Worm (Caenorhabditis elegans) whole organism, young adult: ENCODE results near the gene dnc-3.

ENCODE experiments used
- B0336.3 ChIP-seq: fragments of 200-800 bp; sonication (Bioruptor generic); IDR thresholded peaks from 2 replicates; pipeline ENCODE4 v1.3.6; 2022; ENCODE audit warnings: missing genetic modification characterization, missing compliant biosample characterization
- C17E4.6 ChIP-seq: fragments of 200-800 bp; sonication (Bioruptor generic); IDR thresholded peaks from 2 replicates; pipeline ENCODE4 v1.3.6; 2022; ENCODE audit warnings: missing genetic modification reagents, missing genetic modification characterization, missing compliant biosample characterization
- F37B4.10 ChIP-seq: fragments of 200-800 bp; sonication (Bioruptor generic); IDR thresholded peaks from 2 replicates; pipeline ENCODE4 v1.3.6; 2022; ENCODE audit warnings: missing genetic modification characterization, missing compliant biosample characterization
- F39B2.1 ChIP-seq: fragments of 200-800 bp; sonication (Bioruptor generic); IDR thresholded peaks from 2 replicates; pipeline ENCODE4 v1.3.6; 2022; ENCODE audit warnings: missing genetic modification reagents, missing genetic modification characterization, missing compliant biosample characterization
- T07F8.4 ChIP-seq: sonication (generic microtip); optimal IDR thresholded peaks from 2 replicates; lab custom pipeline; 2016; ENCODE audit warnings: mild to moderate bottlenecking, missing genetic modification characterization, moderate library complexity, missing compliant biosample characterization
- Y67H2A.10 ChIP-seq: fragments of 200-800 bp; sonication (Bioruptor generic); conservative IDR thresholded peaks from 2 replicates; pipeline ENCODE4 v1.3.6; 2022; ENCODE audit warnings: missing genetic modification reagents, missing genetic modification characterization, missing compliant biosample characterization
- Y79H2A.3 ChIP-seq: fragments of 200-800 bp; sonication (Bioruptor generic); conservative IDR thresholded peaks from 2 replicates; pipeline ENCODE4 v1.3.6; 2022; ENCODE audit warnings: missing genetic modification reagents, missing genetic modification characterization, missing compliant biosample characterization
- ama-1 ChIP-seq, 3 experiments: fragments of 150-350 bp in 1 of 3; sonication (generic microtip) in 2 of 3; optimal IDR thresholded peaks; 2 replicates each; lab custom pipeline; 2014 to 2018; ENCODE audit warnings: missing biosample characterization in 2 of 3, missing genetic modification characterization in 2 of 3, missing genetic modification reagents in 2 of 3
- aptf-2 ChIP-seq: fragments of 200-800 bp; sonication (Bioruptor generic); conservative IDR thresholded peaks from 2 replicates; pipeline ENCODE4 v1.3.6; 2022; ENCODE audit warnings: missing genetic modification reagents, missing genetic modification characterization, missing compliant biosample characterization
- athp-1 ChIP-seq: sonication (generic microtip); optimal IDR thresholded peaks from 2 replicates; lab custom pipeline; 2017; ENCODE audit warnings: mild to moderate bottlenecking, missing genetic modification characterization, missing compliant biosample characterization
- attf-3 ChIP-seq: fragments of 200-800 bp; sonication (Bioruptor generic); conservative IDR thresholded peaks from 2 replicates; pipeline ENCODE4 v1.3.6; 2022; ENCODE audit warnings: missing genetic modification reagents, missing genetic modification characterization, missing compliant biosample characterization
- ceh-100 ChIP-seq: fragments of 200-800 bp; sonication (Bioruptor generic); IDR thresholded peaks from 2 replicates; pipeline ENCODE4 v1.3.6; 2022; ENCODE audit warnings: missing genetic modification reagents, missing genetic modification characterization, missing compliant biosample characterization
- ceh-58 ChIP-seq: fragments of 200-800 bp; sonication (Bioruptor generic); IDR thresholded peaks from 2 replicates; pipeline ENCODE4 v1.3.6; 2022; ENCODE audit warnings: missing genetic modification characterization, missing compliant biosample characterization
- die-1 ChIP-seq: sonication (generic microtip); optimal IDR thresholded peaks from 2 replicates; lab custom pipeline; 2016; ENCODE audit warnings: missing genotype, mild to moderate bottlenecking, missing genetic modification characterization, missing compliant biosample characterization
- dox-1 ChIP-seq: fragments of 200-800 bp; sonication (Bioruptor generic); IDR thresholded peaks from 2 replicates; pipeline ENCODE4 v1.3.6; 2022; ENCODE audit warnings: missing genetic modification reagents, missing genetic modification characterization, missing compliant biosample characterization
- dpff-1 ChIP-seq: sonication (generic microtip); optimal IDR thresholded peaks from 2 replicates; lab custom pipeline; 2017; ENCODE audit warnings: mild to moderate bottlenecking, missing genetic modification characterization, missing compliant biosample characterization
- egl-44 ChIP-seq: fragments of 200-800 bp; sonication (Bioruptor generic); IDR thresholded peaks from 2 replicates; pipeline ENCODE4 v1.3.6; 2022; ENCODE audit warnings: missing genetic modification reagents, missing genetic modification characterization, missing compliant biosample characterization
- fkh-3 ChIP-seq: sonication (generic microtip); optimal IDR thresholded peaks from 2 replicates; lab custom pipeline; 2016; ENCODE audit warnings: mild to moderate bottlenecking, missing genetic modification characterization, missing compliant biosample characterization
- him-1 ChIP-seq: sonication (generic microtip); optimal IDR thresholded peaks from 2 replicates; lab custom pipeline; 2016; ENCODE audit warnings: missing genotype, missing genetic modification reagents, missing genetic modification characterization, missing compliant biosample characterization
- let-526 ChIP-seq: fragments of 200-800 bp; sonication (Bioruptor generic); IDR thresholded peaks from 2 replicates; pipeline ENCODE4 v1.3.6; 2022; ENCODE audit warnings: missing genetic modification reagents, missing genetic modification characterization, missing compliant biosample characterization
- lin-26 ChIP-seq: fragments of 200-800 bp; sonication (Bioruptor generic); IDR thresholded peaks from 2 replicates; pipeline ENCODE4 v1.3.6; 2022; ENCODE audit warnings: missing genetic modification reagents, missing genetic modification characterization, missing compliant biosample characterization
- lin-40 ChIP-seq: sonication (generic microtip); optimal IDR thresholded peaks from 2 replicates; lab custom pipeline; 2016; ENCODE audit warnings: missing genetic modification characterization, mild to moderate bottlenecking, missing compliant biosample characterization, missing genotype, missing genetic modification reagents
- madf-6 ChIP-seq: fragments of 200-800 bp; sonication (Bioruptor generic); IDR thresholded peaks from 2 replicates; pipeline ENCODE4 v1.3.6; 2022; ENCODE audit warnings: missing genetic modification reagents, missing genetic modification characterization, missing compliant biosample characterization
- mel-28 ChIP-seq: sonication (generic microtip); optimal IDR thresholded peaks from 2 replicates; lab custom pipeline; 2016; ENCODE audit warnings: borderline replicate concordance, mild to moderate bottlenecking, missing genetic modification characterization, missing compliant biosample characterization
- nfya-1 ChIP-seq: sonication (generic microtip); optimal IDR thresholded peaks from 2 replicates; lab custom pipeline; 2017; ENCODE audit warnings: antibody characterized with exemption, missing compliant biosample characterization, missing genetic modification characterization, borderline replicate concordance; ENCODE audit not compliant: insufficient read depth
- nfya-2 ChIP-seq: fragments of 200-800 bp; sonication (Bioruptor generic); IDR thresholded peaks from 2 replicates; pipeline ENCODE4 v1.3.6; 2022; ENCODE audit warnings: missing genetic modification reagents, missing genetic modification characterization, missing compliant biosample characterization
- nhr-27 ChIP-seq: fragments of 200-800 bp; sonication (Bioruptor generic); optimal IDR thresholded peaks from 2 replicates; lab custom pipeline; 2018; ENCODE audit warnings: mild to moderate bottlenecking, missing genetic modification characterization, moderate library complexity, missing compliant biosample characterization
- nhr-80 ChIP-seq: sonication (generic microtip); optimal IDR thresholded peaks from 2 replicates; lab custom pipeline; 2016; ENCODE audit warnings: missing genetic modification characterization, missing compliant biosample characterization
- pha-4 ChIP-seq: fragments of 150-350 bp; sonication (generic microtip); optimal IDR thresholded peaks from 2 replicates; lab custom pipeline; 2014; ENCODE audit warnings: missing biosample characterization, missing genetic modification reagents, missing genetic modification characterization
- rcor-1 ChIP-seq: fragments of 200-800 bp; sonication (Bioruptor generic); IDR thresholded peaks from 2 replicates; pipeline ENCODE4 v1.3.6; 2022; ENCODE audit warnings: missing genetic modification reagents, missing genetic modification characterization, missing compliant biosample characterization
- sea-2 ChIP-seq: fragments of 200-800 bp; sonication (Bioruptor generic); IDR thresholded peaks from 2 replicates; pipeline ENCODE4 v1.3.6; 2022; ENCODE audit warnings: missing genetic modification characterization, missing compliant biosample characterization
- snpc-1.1 ChIP-seq: sonication (generic microtip); optimal IDR thresholded peaks from 2 replicates; lab custom pipeline; 2017; ENCODE audit warnings: missing genetic modification characterization, mild to moderate bottlenecking, missing compliant biosample characterization, antibody characterized with exemption, moderate library complexity, missing genotype, missing genetic modification reagents; ENCODE audit not compliant: insufficient read depth
- snpc-1.3 ChIP-seq: sonication (generic microtip); optimal IDR thresholded peaks from 2 replicates; lab custom pipeline; 2017; ENCODE audit warnings: missing genetic modification characterization, mild to moderate bottlenecking, missing compliant biosample characterization, antibody characterized with exemption, moderate library complexity, missing genotype, missing genetic modification reagents; ENCODE audit not compliant: insufficient read depth
- snpc-3.4 ChIP-seq: sonication (generic microtip); optimal IDR thresholded peaks from 2 replicates; lab custom pipeline; 2017; ENCODE audit warnings: missing genetic modification characterization, mild to moderate bottlenecking, missing compliant biosample characterization, antibody characterized with exemption, moderate library complexity, missing genotype, missing genetic modification reagents
- somi-1 ChIP-seq: fragments of 200-800 bp; sonication (Bioruptor generic); optimal IDR thresholded peaks from 2 replicates; lab custom pipeline; 2018; ENCODE audit warnings: mild to moderate bottlenecking, missing genetic modification characterization, missing compliant biosample characterization
- tbp1 ChIP-seq: fragments of 200-800 bp; sonication (Bioruptor generic); optimal IDR thresholded peaks from 2 replicates; lab custom pipeline; 2018; ENCODE audit warnings: mild to moderate bottlenecking, missing genetic modification characterization, missing compliant biosample characterization
- unc-62 ChIP-seq: fragments of 150-350 bp; optimal IDR thresholded peaks from 2 replicates; lab custom pipeline; 2014; ENCODE audit warnings: missing biosample characterization, missing genetic modification reagents, missing genetic modification characterization
- zim-3 ChIP-seq: sonication (generic microtip); optimal IDR thresholded peaks from 2 replicates; lab custom pipeline; 2017; ENCODE audit warnings: mild to moderate bottlenecking, missing genetic modification characterization, moderate library complexity, missing compliant biosample characterization
- ztf-18 ChIP-seq: sonication (generic microtip); optimal IDR thresholded peaks from 2 replicates; lab custom pipeline; 2016; ENCODE audit warnings: missing genotype, mild to moderate bottlenecking, missing genetic modification characterization, missing compliant biosample characterization
- ztf-26 ChIP-seq: sonication (generic microtip); optimal IDR thresholded peaks from 2 replicates; lab custom pipeline; 2017; ENCODE audit warnings: missing genetic modification characterization, missing compliant biosample characterization
- ztf-3 ChIP-seq: fragments of 200-800 bp; sonication (Bioruptor generic); optimal IDR thresholded peaks from 2 replicates; lab custom pipeline; 2018; ENCODE audit warnings: mild to moderate bottlenecking, missing genetic modification characterization, missing compliant biosample characterization

Gene dnc-3

ce11 chrII:3518961-3519544 lies 34.5 kb upstream of the dnc-3 start, which contains the start of gene clec-126 (continued):
- peak; percentile 73 for TF ChIP-seq snpc-1.1 (tag; lab: Kevin White, UChicago)
- TF ChIP-seq dpff-1 = no peak
- TF ChIP-seq nhr-27 (tag; lab: Kevin White, UChicago) = no peak
- TF ChIP-seq lin-40 (tag; lab: Kevin White, UChicago) = peak; percentile 94
- TF ChIP-seq T07F8.4 (tag; lab: Kevin White, UChicago) = peak; percentile 90
- peak; percentile 87 for TF ChIP-seq die-1
- TF ChIP-seq fkh-3 (tag; lab: Kevin White, UChicago) = peak; percentile 42
- peak; percentile 80 for TF ChIP-seq snpc-1.3 (tag; lab: Kevin White, UChicago)
- TF ChIP-seq nfya-1 (tag; lab: Kevin White, UChicago) = no peak
- peak; percentile 89 for TF ChIP-seq dox-1
- 0 out of 2 replicates have a peak, but pooled peaks have one; percentile 10 for TF ChIP-seq F37B4.10 (GFP tag; lab: Robert Waterston, UW)
- no peak for TF ChIP-seq ceh-58 (GFP tag; lab: Robert Waterston, UW)
- TF ChIP-seq C17E4.6 (GFP tag; lab: Robert Waterston, UW) = 0 out of 2 replicates have a peak, but pooled peaks have one; percentile 16
- TF ChIP-seq snpc-3.4 (tag; lab: Kevin White, UChicago) = peak; percentile 62
- TF ChIP-seq zim-3 (tag; lab: Kevin White, UChicago) = peak; percentile 46
- no peak for TF ChIP-seq ama-1 (optimal IDR thresholded peaks at IDR 0.05; lab: Kevin White, UChicago)
- peak; percentile 30 to 71 for TF ChIP-seq ama-1 (GFP tag; optimal IDR thresholded peaks at IDR 0.05; lab: Kevin White, UChicago)
- no peak for TF ChIP-seq ztf-3 (GFP tag; lab: Kevin White, UChicago)
- peak; percentile 62; the same call in 1 of the 2 replicates for TF ChIP-seq attf-3
- no peak for TF ChIP-seq sea-2 (GFP tag; lab: Robert Waterston, UW)
- TF ChIP-seq nhr-80 (tag; lab: Kevin White, UChicago) = peak; percentile 69
- no peak for TF ChIP-seq Y67H2A.10
- peak; percentile 93 for TF ChIP-seq ztf-26 (tag; lab: Kevin White, UChicago)
- no peak for TF ChIP-seq Y79H2A.3 (GFP tag; lab: Robert Waterston, UW)
- peak; percentile 92 for TF ChIP-seq tbp1 (GFP tag; lab: Kevin White, UChicago)
- TF ChIP-seq ztf-18 (tag; lab: Kevin White, UChicago) = peak; percentile 77
- no peak for TF ChIP-seq F39B2.1 (GFP tag; lab: Robert Waterston, UW)
- TF ChIP-seq let-526 (GFP tag; lab: Robert Waterston, UW) = no peak
- TF ChIP-seq lin-26 (GFP tag; lab: Robert Waterston, UW) = peak; percentile 87
- TF ChIP-seq rcor-1 (GFP tag; lab: Robert Waterston, UW) = peak; percentile 59; the same call in 1 of the 2 replicates
- no peak for TF ChIP-seq nfya-2
- TF ChIP-seq madf-6 (GFP tag; lab: Robert Waterston, UW) = peak; percentile 71
- peak; percentile 91 for TF ChIP-seq B0336.3
- TF ChIP-seq athp-1 = peak; percentile 87
- peak; percentile 77 for TF ChIP-seq somi-1
- peak; percentile 49 for TF ChIP-seq ceh-100 (GFP tag; lab: Robert Waterston, UW)
- TF ChIP-seq unc-62 (GFP tag; lab: Kevin White, UChicago) = no peak
- TF ChIP-seq aptf-2 = no peak
- peak; percentile 87 for TF ChIP-seq him-1 (tag; lab: Kevin White, UChicago)
- no peak for TF ChIP-seq mel-28
- peak; percentile 11 for TF ChIP-seq pha-4 (tag; lab: Kevin White, UChicago)
- TF ChIP-seq egl-44 (GFP tag; lab: Robert Waterston, UW) = peak; percentile 73
